Fruit fly (Drosophila melanogaster) whole organism, adult: ENCODE data around the gene qless.
A peak's percentile ranks its signal among the peaks of the same experiment; 100 is the strongest.

Source experiments
- CG11617 ChIP-seq: fragments of 200-800 bp; sonication (Bioruptor generic); optimal IDR thresholded peaks from 2 replicates; lab custom pipeline; 2017; ENCODE audit warnings: mild to moderate bottlenecking, missing biosample characterization, missing genetic modification reagents, missing genetic modification characterization
- CG12768 ChIP-seq: fragments of 200-800 bp; sonication (Bioruptor generic); optimal IDR thresholded peaks from 2 replicates; lab custom pipeline; 2017; ENCODE audit warnings: missing biosample characterization, missing genetic modification characterization, mild to moderate bottlenecking, moderate library complexity, missing genetic modification reagents
- CG14711 ChIP-seq: fragments of 200-800 bp; sonication (Bioruptor generic); optimal IDR thresholded peaks from 2 replicates; lab custom pipeline; 2018; ENCODE audit warnings: missing biosample characterization, mild to moderate bottlenecking, missing genetic modification characterization, moderate library complexity
- CG1620 ChIP-seq: fragments of 200-800 bp; sonication (Bioruptor generic); optimal IDR thresholded peaks from 2 replicates; lab custom pipeline; 2016; ENCODE audit warnings: missing biosample characterization, missing genetic modification characterization
- CG33017 ChIP-seq: fragments of 200-800 bp; sonication (Bioruptor generic); optimal IDR thresholded peaks from 2 replicates; lab custom pipeline; 2018; ENCODE audit warnings: missing biosample characterization, mild to moderate bottlenecking, missing genetic modification characterization, moderate library complexity
- CG5204 ChIP-seq: fragments of 200-800 bp; sonication (Bioruptor generic); optimal IDR thresholded peaks from 2 replicates; lab custom pipeline; 2016; ENCODE audit warnings: missing biosample characterization, missing genetic modification characterization
- CG7045 ChIP-seq: fragments of 200-800 bp; sonication (Bioruptor generic); optimal IDR thresholded peaks from 2 replicates; lab custom pipeline; 2017; ENCODE audit warnings: missing biosample characterization, mild to moderate bottlenecking, missing genetic modification characterization
- CG7101 ChIP-seq: fragments of 200-800 bp; sonication (Bioruptor generic); optimal IDR thresholded peaks from 2 replicates; lab custom pipeline; 2018; ENCODE audit warnings: missing biosample characterization, mild to moderate bottlenecking, missing genetic modification characterization, moderate library complexity
- Clk ChIP-seq: fragments of 200-800 bp; sonication (Bioruptor generic); optimal IDR thresholded peaks from 2 replicates; lab custom pipeline; 2017; ENCODE audit warnings: missing biosample characterization, missing genetic modification characterization
- Crg-1 ChIP-seq: fragments of 200-800 bp; sonication (Bioruptor generic); optimal IDR thresholded peaks from 2 replicates; lab custom pipeline; 2016; ENCODE audit warnings: missing biosample characterization, missing genetic modification characterization
- Hr96 ChIP-seq: fragments of 200-800 bp; sonication (Bioruptor generic); optimal IDR thresholded peaks from 2 replicates; lab custom pipeline; 2016; ENCODE audit warnings: missing biosample characterization, missing genetic modification characterization
- Mnt ChIP-seq: fragments of 200-800 bp; sonication (Bioruptor generic); optimal IDR thresholded peaks from 2 replicates; lab custom pipeline; 2016; ENCODE audit warnings: missing biosample characterization, mild to moderate bottlenecking, missing genetic modification characterization
- bab1 ChIP-seq: fragments of 200-800 bp; sonication (Bioruptor generic); optimal IDR thresholded peaks from 3 replicates; lab custom pipeline; 2019; ENCODE audit warnings: missing biosample characterization, mild to moderate bottlenecking, missing genetic modification characterization, moderate library complexity
- cic ChIP-seq: fragments of 200-800 bp; sonication (Bioruptor generic); optimal IDR thresholded peaks from 2 replicates; lab custom pipeline; 2017; ENCODE audit warnings: missing biosample characterization, mild to moderate bottlenecking, missing genetic modification characterization, moderate library complexity
- cnc ChIP-seq, 2 experiments: fragments of >200 bp; optimal IDR thresholded peaks; 2 replicates each; lab custom pipeline; 2017
- kay ChIP-seq: fragments of 200-800 bp; sonication (Bioruptor generic); peaks from one replicate; lab custom pipeline; 2016; ENCODE audit warnings: missing biosample characterization, missing genetic modification characterization, borderline replicate concordance
- ovo ChIP-seq: fragments of 200-800 bp; sonication (Bioruptor generic); optimal IDR thresholded peaks from 2 replicates; lab custom pipeline; 2016; ENCODE audit warnings: missing biosample characterization, missing genetic modification characterization
- pad ChIP-seq: fragments of 200-800 bp; sonication (Bioruptor generic); optimal IDR thresholded peaks from 3 replicates; lab custom pipeline; 2017; ENCODE audit warnings: missing biosample characterization, missing genetic modification characterization, mild to moderate bottlenecking, moderate library complexity, missing genetic modification reagents
- tj ChIP-seq: fragments of 200-800 bp; sonication (Bioruptor generic); optimal IDR thresholded peaks from 3 replicates; lab custom pipeline; 2017; ENCODE audit warnings: missing biosample characterization, mild to moderate bottlenecking, missing genetic modification characterization, moderate library complexity
- toe ChIP-seq: fragments of 200-800 bp; sonication (Bioruptor generic); optimal IDR thresholded peaks from 2 replicates; lab custom pipeline; 2016; ENCODE audit warnings: missing biosample characterization, missing genetic modification characterization

Gene qless

DNA sequence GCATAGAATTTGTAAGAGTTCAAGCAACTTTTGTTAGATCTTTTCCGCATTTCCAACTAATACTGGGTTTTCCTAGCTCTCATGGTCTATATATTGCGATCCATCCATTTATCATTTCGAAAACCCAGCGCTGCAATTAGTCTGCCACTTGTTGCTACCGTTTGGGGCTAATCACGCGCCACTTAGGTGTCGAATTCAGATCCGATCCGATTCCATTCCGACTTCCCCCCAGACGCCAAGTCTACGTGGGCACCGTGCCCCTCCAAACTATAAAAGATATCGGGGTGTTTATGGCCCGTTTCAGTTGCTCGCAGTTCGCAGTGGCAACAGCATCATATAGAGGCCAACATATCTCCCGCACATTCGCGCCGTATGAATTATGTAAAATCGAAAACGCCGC lies 4.9 kb upstream of the qless start, which contains the start of gene CAH6:
CAH6 (plus strand) TSS at position 301 of the 400 bp plus-strand sequence.
- TF ChIP-seq Hr96 (GFP tag; lab: Kevin White, UChicago) (no peak), pad (GFP tag; lab: Kevin White, UChicago) (no peak), CG7101 (no peak), toe (GFP tag; lab: Kevin White, UChicago) (no peak), CG33017 (no peak), bab1 (GFP tag; lab: Kevin White, UChicago) (no peak), CG12768 (no peak), tj (GFP tag; lab: Kevin White, UChicago) (no peak), CG11617 (no peak), Mnt (no peak), ovo (GFP tag; lab: Kevin White, UChicago) (no peak), Clk (GFP tag; lab: Kevin White, UChicago) (no peak), cic (no peak)

DNA sequence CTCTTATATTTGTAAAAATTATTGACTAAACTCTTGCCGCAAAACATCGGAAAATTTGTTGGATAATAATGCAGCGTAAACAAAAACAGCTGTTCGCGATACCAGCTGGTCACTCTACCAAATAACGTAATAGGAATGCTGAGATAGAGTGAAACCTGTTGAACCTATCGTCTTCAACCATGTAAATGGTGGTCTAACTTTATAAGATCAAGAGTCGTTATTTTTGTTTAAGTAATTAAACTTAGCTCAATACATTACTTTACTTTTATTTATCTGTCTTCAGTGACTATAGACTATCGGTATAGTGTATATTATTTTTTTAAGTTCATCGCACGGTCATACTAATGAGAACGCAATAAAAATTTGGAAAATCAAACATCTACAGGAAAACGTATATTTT lies 2.4 kb upstream of the qless start, which contains the start of the genes CG1750 and spn-F:
CG1750 (minus strand) TSS at position 93 of the 400 bp plus-strand sequence.
spn-F (plus strand) TSS at position 320 of the 400 bp plus-strand sequence.
- TF ChIP-seq CG7045 (GFP tag; lab: Kevin White, UChicago) (no peak), bab1 (GFP tag; lab: Kevin White, UChicago) (peak; percentile 61), CG33017 (no peak), CG14711 (tag; lab: Kevin White, UChicago) (peak; percentile 39), tj (GFP tag; lab: Kevin White, UChicago) (peak; percentile 68), cnc (optimal IDR thresholded peaks at IDR 0.05; lab: Kevin White, UChicago) (peak in 1 of 2 experiments; percentile 25)

DNA sequence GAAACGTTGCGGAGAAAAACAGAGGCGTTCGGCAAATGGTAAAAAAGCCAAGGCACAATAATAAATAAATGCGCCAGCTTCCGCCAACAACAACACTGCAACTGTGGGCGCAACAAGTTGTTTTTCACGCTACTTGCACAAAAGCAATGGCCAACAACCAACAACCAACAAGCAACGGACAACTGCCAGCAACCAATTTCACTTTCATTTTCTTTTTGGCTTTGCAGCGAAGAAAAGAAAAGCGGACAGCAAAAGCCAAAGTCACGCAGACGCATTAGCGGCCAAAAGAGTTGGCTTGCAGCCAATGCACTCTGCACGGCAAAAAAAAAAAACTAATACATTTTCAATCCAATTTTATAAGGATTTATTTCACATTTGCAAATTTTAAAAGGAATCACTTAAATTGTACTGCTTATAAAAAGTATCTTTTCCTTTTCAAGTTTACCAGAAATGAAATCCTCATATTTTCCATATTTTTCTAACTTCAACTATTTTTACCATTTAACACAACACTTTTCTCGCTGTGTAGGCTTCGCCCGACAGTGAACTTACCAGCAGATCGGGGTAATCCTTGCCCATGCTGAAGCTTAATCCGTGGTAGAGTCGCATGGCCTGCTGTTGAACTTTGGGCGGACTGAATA lies 1.2 kb downstream of the qless start:
- TF ChIP-seq tj (GFP tag; lab: Kevin White, UChicago) (no peak), CG33017 (no peak), pad (GFP tag; lab: Kevin White, UChicago) (no peak), CG7101 (no peak), CG5204 (GFP tag; lab: Kevin White, UChicago) (no peak), Crg-1 (GFP tag; lab: Kevin White, UChicago) (no peak), Mnt (no peak), kay (GFP tag; lab: Kevin White, UChicago) (no peak), cic (no peak), CG12768 (no peak)

DNA sequence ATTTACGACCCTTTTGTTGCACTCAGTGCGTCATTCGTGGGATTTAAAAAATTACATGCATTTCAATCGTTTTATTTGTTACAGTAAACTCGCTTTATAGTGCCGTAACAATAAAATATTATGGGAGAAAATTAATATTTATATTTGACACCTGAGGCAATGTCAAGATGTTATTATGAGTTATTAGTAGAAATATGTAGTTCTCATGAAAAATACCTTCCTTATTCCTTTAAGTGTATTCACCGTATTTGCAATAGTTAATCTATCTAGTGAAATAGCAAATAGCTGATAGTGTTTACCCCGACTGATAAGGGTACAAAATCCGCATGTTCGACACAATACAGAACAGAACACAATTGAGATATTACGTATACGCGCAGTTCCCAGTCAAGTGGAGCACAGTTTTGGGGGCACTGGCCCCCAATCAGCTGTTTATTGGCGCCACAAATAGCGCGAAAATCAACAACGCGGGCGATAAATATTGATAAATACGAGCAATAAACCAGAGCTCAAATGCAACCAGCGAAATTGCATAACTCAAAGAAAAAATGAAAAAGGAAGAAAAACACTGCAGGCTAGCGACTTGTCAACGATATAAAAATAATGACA lies 1.9 kb downstream of the qless start:
- peak; percentile 68 for TF ChIP-seq CG14711 (tag; lab: Kevin White, UChicago)
- no peak for TF ChIP-seq kay (GFP tag; lab: Kevin White, UChicago)
- peak; percentile 38 for TF ChIP-seq tj (GFP tag; lab: Kevin White, UChicago)
- no peak for TF ChIP-seq bab1 (GFP tag; lab: Kevin White, UChicago)
- TF ChIP-seq Hr96 (GFP tag; lab: Kevin White, UChicago): peak; percentile 23
- peak; percentile 70 for TF ChIP-seq CG11617
- TF ChIP-seq cic: peak; percentile 19
- TF ChIP-seq CG5204 (GFP tag; lab: Kevin White, UChicago): peak; percentile 67
- peak; percentile 79 for TF ChIP-seq CG7101
- peak; percentile 69 for TF ChIP-seq CG12768
- TF ChIP-seq Crg-1 (GFP tag; lab: Kevin White, UChicago): no peak
- no peak for TF ChIP-seq ovo (GFP tag; lab: Kevin White, UChicago)
- TF ChIP-seq CG33017: peak; percentile 84
- TF ChIP-seq toe (GFP tag; lab: Kevin White, UChicago): no peak
- peak; percentile 26 for TF ChIP-seq pad (GFP tag; lab: Kevin White, UChicago)
- TF ChIP-seq CG1620 (GFP tag; lab: Kevin White, UChicago): no peak
- peak; percentile 45 for TF ChIP-seq CG7045 (GFP tag; lab: Kevin White, UChicago)
- TF ChIP-seq cnc (optimal IDR thresholded peaks at IDR 0.05; lab: Kevin White, UChicago): no peak
- no peak for TF ChIP-seq Clk (GFP tag; lab: Kevin White, UChicago)
- peak; percentile 27 for TF ChIP-seq Mnt

DNA sequence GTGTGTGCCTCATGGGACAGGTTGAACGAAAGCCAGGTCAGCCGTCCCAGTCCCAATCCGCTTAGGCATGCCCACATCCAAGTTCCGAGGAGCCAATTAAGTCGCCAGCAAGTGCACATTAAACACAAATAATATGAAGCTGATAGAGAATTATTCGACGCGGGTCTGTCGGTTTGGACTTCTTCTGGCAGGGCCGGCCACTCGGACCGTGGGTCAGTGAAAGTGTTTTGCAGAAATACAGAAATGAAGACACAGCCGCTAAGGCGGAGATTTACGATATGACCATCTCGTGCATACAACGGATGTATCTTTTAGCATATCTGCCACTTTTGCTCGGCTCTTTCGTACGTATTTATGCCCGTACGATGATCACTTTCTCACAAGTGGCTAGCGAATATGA lies 4.2 kb downstream of the qless start:
- TF ChIP-seq cnc (optimal IDR thresholded peaks at IDR 0.05; lab: Kevin White, UChicago): no peak
- TF ChIP-seq Hr96 (GFP tag; lab: Kevin White, UChicago): no peak
- TF ChIP-seq pad (GFP tag; lab: Kevin White, UChicago): no peak
- no peak for TF ChIP-seq kay (GFP tag; lab: Kevin White, UChicago)
- no peak for TF ChIP-seq toe (GFP tag; lab: Kevin White, UChicago)
- TF ChIP-seq CG5204 (GFP tag; lab: Kevin White, UChicago): no peak
- TF ChIP-seq CG14711 (tag; lab: Kevin White, UChicago): no peak
- no peak for TF ChIP-seq cic
- TF ChIP-seq tj (GFP tag; lab: Kevin White, UChicago): no peak
- TF ChIP-seq Crg-1 (GFP tag; lab: Kevin White, UChicago): no peak
- no peak for TF ChIP-seq CG7045 (GFP tag; lab: Kevin White, UChicago)

DNA sequence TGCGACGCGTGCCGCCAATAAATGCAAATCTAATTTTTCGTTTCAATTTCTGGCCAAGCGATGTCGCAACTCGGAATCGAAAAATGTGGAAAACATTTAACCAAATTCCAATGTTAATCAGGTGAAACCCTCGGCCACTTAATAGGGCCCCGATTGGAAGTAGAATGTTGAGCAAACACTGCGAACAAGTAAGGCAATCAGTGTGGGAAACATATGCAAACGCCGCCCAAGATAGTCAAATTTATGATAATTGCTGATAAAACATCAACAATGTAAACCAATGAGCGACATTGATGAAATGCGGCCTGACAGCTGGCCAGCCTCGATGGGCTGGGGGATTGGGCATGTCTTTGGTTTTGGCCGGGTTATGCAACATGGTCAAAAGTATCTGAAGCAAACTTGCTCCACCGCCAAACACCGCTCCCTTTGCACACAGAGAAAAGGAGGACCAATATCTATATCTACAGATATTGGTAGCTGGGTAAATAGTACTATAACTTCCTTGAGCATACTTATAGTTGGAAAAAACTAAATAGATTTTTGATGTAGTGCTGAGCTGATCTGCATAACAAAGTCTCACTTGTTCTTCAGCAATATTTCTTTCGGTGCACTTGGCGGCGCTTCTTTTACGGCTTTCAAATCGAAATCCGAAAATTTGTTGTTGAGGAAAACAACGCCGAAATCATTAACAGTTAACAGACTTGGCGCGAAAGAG lies 5.0 kb downstream of the qless start:
- no peak for TF ChIP-seq kay (GFP tag; lab: Kevin White, UChicago)
- TF ChIP-seq ovo (GFP tag; lab: Kevin White, UChicago): no peak
- no peak for TF ChIP-seq CG33017
- TF ChIP-seq CG7101: no peak
- TF ChIP-seq toe (GFP tag; lab: Kevin White, UChicago): no peak
- no peak for TF ChIP-seq bab1 (GFP tag; lab: Kevin White, UChicago)
- no peak for TF ChIP-seq Crg-1 (GFP tag; lab: Kevin White, UChicago)
- no peak for TF ChIP-seq pad (GFP tag; lab: Kevin White, UChicago)
- TF ChIP-seq CG7045 (GFP tag; lab: Kevin White, UChicago): no peak
- TF ChIP-seq cic: no peak
- no peak for TF ChIP-seq tj (GFP tag; lab: Kevin White, UChicago)
- no peak for TF ChIP-seq CG14711 (tag; lab: Kevin White, UChicago)
- no peak for TF ChIP-seq CG11617
- no peak for TF ChIP-seq Hr96 (GFP tag; lab: Kevin White, UChicago)
- TF ChIP-seq Clk (GFP tag; lab: Kevin White, UChicago): no peak
- no peak for TF ChIP-seq cnc (optimal IDR thresholded peaks at IDR 0.05; lab: Kevin White, UChicago)
- TF ChIP-seq CG1620 (GFP tag; lab: Kevin White, UChicago): no peak
